Worm (Caenorhabditis elegans) whole organism, L1 larva: ENCODE data around the gene C17B7.3.

Source experiments
- C04F5.9 ChIP-seq: sonication (generic microtip); optimal IDR thresholded peaks from 2 replicates; lab custom pipeline; 2016; ENCODE audit warnings: missing genetic modification characterization, missing compliant biosample characterization
- C16A3.4 ChIP-seq: fragments of 150-350 bp; optimal IDR thresholded peaks from 2 replicates; lab custom pipeline; 2014; ENCODE audit warnings: missing biosample characterization, missing genetic modification characterization
- F16B12.6 ChIP-seq: fragments of 150-350 bp; optimal IDR thresholded peaks from 2 replicates; lab custom pipeline; 2014; ENCODE audit warnings: missing biosample characterization, missing genetic modification characterization
- aly-2 ChIP-seq: fragments of 150-350 bp; optimal IDR thresholded peaks from 2 replicates; lab custom pipeline; 2014; ENCODE audit warnings: missing biosample characterization, missing genetic modification characterization
- ama-1 ChIP-seq: fragments of 150-350 bp; optimal IDR thresholded peaks from 2 replicates; lab custom pipeline; 2014
- ceh-82 ChIP-seq, 3 experiments: fragments of 150-350 bp in 1 of 3; sonication (generic microtip) in 2 of 3; optimal IDR thresholded peaks; 2 replicates each; lab custom pipeline; 2014 to 2017; ENCODE audit warnings: missing biosample characterization in 3 of 3, missing genetic modification characterization in 3 of 3
- ceh-88 ChIP-seq: fragments of 200-800 bp; sonication (Bioruptor generic); IDR thresholded peaks from 2 replicates; pipeline ENCODE4 v1.3.6; 2022; ENCODE audit warnings: missing genetic modification characterization, missing compliant biosample characterization
- ceh-90 ChIP-seq: sonication (generic microtip); optimal IDR thresholded peaks from 2 replicates; lab custom pipeline; 2016; ENCODE audit warnings: missing genetic modification characterization, missing compliant biosample characterization
- dpl-1 ChIP-seq, 3 experiments: fragments of 150-350 bp in 2 of 3; sonication (generic microtip) in 1 of 3; optimal IDR thresholded peaks; 2 replicates each; lab custom pipeline; 2014 to 2017; ENCODE audit warnings: missing biosample characterization in 3 of 3, missing genetic modification characterization in 3 of 3, missing genetic modification reagents in 3 of 3
- efl-3 ChIP-seq: fragments of 200-800 bp; sonication (Bioruptor generic); optimal IDR thresholded peaks from 2 replicates; lab custom pipeline; 2018; ENCODE audit warnings: mild to moderate bottlenecking, missing genetic modification characterization, missing compliant biosample characterization
- egl-13 ChIP-seq: sonication (generic microtip); optimal IDR thresholded peaks from 2 replicates; lab custom pipeline; 2016; ENCODE audit warnings: missing genotype, missing genetic modification reagents, missing genetic modification characterization, missing compliant biosample characterization
- elt-2 ChIP-seq: sonication (generic microtip); optimal IDR thresholded peaks from 2 replicates; lab custom pipeline; 2016; ENCODE audit warnings: missing genetic modification characterization, mild to moderate bottlenecking, inconsistent platforms, missing compliant biosample characterization, missing genetic modification reagents
- elt-3 ChIP-seq, 6 experiments: fragments of 150-350 bp in 1 of 6; sonication (generic microtip); optimal IDR thresholded peaks; 2 replicates each; lab custom pipeline; 2017 to 2018; ENCODE audit warnings: missing biosample characterization in 6 of 6, missing genetic modification characterization in 6 of 6, inconsistent platforms in 1 of 6
- ets-5 ChIP-seq: fragments of 200-800 bp; sonication (Bioruptor generic); IDR thresholded peaks from 2 replicates; pipeline ENCODE4 v1.3.6; 2022; ENCODE audit warnings: missing genetic modification characterization, missing compliant biosample characterization
- fkh-4 ChIP-seq: sonication (generic microtip); optimal IDR thresholded peaks from 2 replicates; lab custom pipeline; 2016; ENCODE audit warnings: missing compliant biosample characterization, missing genetic modification characterization, borderline replicate concordance
- fkh-8 ChIP-seq: sonication (generic microtip); optimal IDR thresholded peaks from 2 replicates; lab custom pipeline; 2016; ENCODE audit warnings: mild to moderate bottlenecking, missing genetic modification characterization, missing compliant biosample characterization
- fos-1 ChIP-seq: fragments of 150-350 bp; optimal IDR thresholded peaks from 2 replicates; lab custom pipeline; 2014; ENCODE audit warnings: missing biosample characterization, missing genetic modification characterization
- hlh-17 ChIP-seq: fragments of 200-800 bp; sonication (Bioruptor generic); optimal IDR thresholded peaks from 2 replicates; lab custom pipeline; 2018; ENCODE audit warnings: missing genetic modification characterization, mild to moderate bottlenecking, missing compliant biosample characterization, moderate library complexity, borderline replicate concordance
- hpl-2 ChIP-seq: fragments of 150-350 bp; optimal IDR thresholded peaks from 2 replicates; lab custom pipeline; 2014; ENCODE audit warnings: missing biosample characterization, missing genetic modification reagents, missing genetic modification characterization
- jun-1 ChIP-seq: fragments of 150-350 bp; optimal IDR thresholded peaks from 2 replicates; lab custom pipeline; 2014; ENCODE audit warnings: missing biosample characterization, missing genetic modification reagents, missing genetic modification characterization
- lin-13 ChIP-seq: fragments of 150-350 bp; optimal IDR thresholded peaks from 2 replicates; lab custom pipeline; 2014; ENCODE audit warnings: missing biosample characterization, missing genetic modification reagents, missing genetic modification characterization
- lin-35 ChIP-seq, 2 experiments: fragments of 150-350 bp; optimal IDR thresholded peaks; 2 replicates each; lab custom pipeline; 2014; ENCODE audit warnings: missing biosample characterization in 2 of 2, missing genetic modification characterization in 2 of 2, missing genetic modification reagents in 2 of 2
- mab-9 ChIP-seq: fragments of 200-800 bp; sonication (Bioruptor generic); IDR thresholded peaks from 2 replicates; pipeline ENCODE4 v1.3.6; 2022; ENCODE audit warnings: missing genetic modification reagents, missing genetic modification characterization, missing compliant biosample characterization
- mef-2 ChIP-seq: fragments of 150-350 bp; optimal IDR thresholded peaks from 2 replicates; lab custom pipeline; 2014; ENCODE audit warnings: missing biosample characterization, missing genetic modification characterization
- mep-1 ChIP-seq: fragments of 150-350 bp; optimal IDR thresholded peaks from 2 replicates; lab custom pipeline; 2014; ENCODE audit warnings: missing biosample characterization, missing genetic modification characterization
- nhr-12 ChIP-seq: sonication (generic microtip); optimal IDR thresholded peaks from 2 replicates; lab custom pipeline; 2017; ENCODE audit warnings: missing biosample characterization, missing genetic modification characterization
- nhr-19 ChIP-seq: fragments of 200-800 bp; sonication (Bioruptor generic); conservative IDR thresholded peaks from 2 replicates; pipeline ENCODE4 v1.3.6; 2022; ENCODE audit warnings: missing genetic modification characterization, missing compliant biosample characterization
- nhr-20 ChIP-seq: sonication (generic microtip); optimal IDR thresholded peaks from 2 replicates; lab custom pipeline; 2016; ENCODE audit warnings: mild to moderate bottlenecking, missing genetic modification characterization, missing compliant biosample characterization
- nhr-237 ChIP-seq: fragments of 150-350 bp; optimal IDR thresholded peaks from 2 replicates; lab custom pipeline; 2014; ENCODE audit warnings: missing biosample characterization, missing genetic modification characterization
- nhr-28 ChIP-seq: fragments of 150-350 bp; optimal IDR thresholded peaks from 2 replicates; lab custom pipeline; 2014; ENCODE audit warnings: missing biosample characterization, missing genetic modification characterization
- nhr-47 ChIP-seq: sonication (generic microtip); optimal IDR thresholded peaks from 2 replicates; lab custom pipeline; 2016; ENCODE audit warnings: mild to moderate bottlenecking, missing genetic modification characterization, moderate library complexity, missing compliant biosample characterization
- nhr-71 ChIP-seq: sonication (generic microtip); optimal IDR thresholded peaks from 2 replicates; lab custom pipeline; 2016; ENCODE audit warnings: mild to moderate bottlenecking, missing genetic modification characterization, moderate library complexity, missing compliant biosample characterization
- nhr-76 ChIP-seq: sonication (generic microtip); optimal IDR thresholded peaks from 2 replicates; lab custom pipeline; 2017; ENCODE audit warnings: missing biosample characterization, missing genetic modification characterization
- nhr-77 ChIP-seq: fragments of 150-350 bp; optimal IDR thresholded peaks from 2 replicates; lab custom pipeline; 2014; ENCODE audit warnings: missing biosample characterization, missing genetic modification characterization
- nhr-84 ChIP-seq: sonication (generic microtip); optimal IDR thresholded peaks from 2 replicates; lab custom pipeline; 2017; ENCODE audit warnings: missing biosample characterization, missing genetic modification characterization
- nhr-85 ChIP-seq: sonication (generic microtip); peaks from one replicate; lab custom pipeline; 2016; ENCODE audit warnings: missing genetic modification characterization, inconsistent platforms, missing compliant biosample characterization
- pag-3 ChIP-seq: sonication (generic microtip); optimal IDR thresholded peaks from 2 replicates; lab custom pipeline; 2017; ENCODE audit warnings: missing genetic modification characterization, mild to moderate bottlenecking, missing compliant biosample characterization, antibody characterized with exemption, borderline replicate concordance; ENCODE audit not compliant: insufficient read depth
- pqm-1 ChIP-seq: sonication (generic microtip); optimal IDR thresholded peaks from 3 replicates; lab custom pipeline; 2017; ENCODE audit warnings: missing biosample characterization, missing genetic modification characterization
- rnt-1 ChIP-seq: sonication (generic microtip); optimal IDR thresholded peaks from 2 replicates; lab custom pipeline; 2016; ENCODE audit warnings: mild to moderate bottlenecking, missing genetic modification characterization, moderate library complexity, missing compliant biosample characterization
- skn-1 ChIP-seq: fragments of 150-350 bp; optimal IDR thresholded peaks from 2 replicates; lab custom pipeline; 2014; ENCODE audit warnings: missing biosample characterization, missing genetic modification characterization
- snpc-4 ChIP-seq: fragments of 150-350 bp; optimal IDR thresholded peaks from 2 replicates; lab custom pipeline; 2014; ENCODE audit warnings: missing biosample characterization, missing genetic modification characterization
- snu-23 ChIP-seq: sonication (generic microtip); optimal IDR thresholded peaks from 2 replicates; lab custom pipeline; 2016; ENCODE audit warnings: missing genetic modification characterization, missing compliant biosample characterization
- sox-4 ChIP-seq: sonication (generic microtip); optimal IDR thresholded peaks from 2 replicates; lab custom pipeline; 2016; ENCODE audit warnings: missing genetic modification characterization, missing compliant biosample characterization
- sup-37 ChIP-seq: fragments of 200-800 bp; sonication (Bioruptor generic); optimal IDR thresholded peaks from 2 replicates; lab custom pipeline; 2018; ENCODE audit warnings: mild to moderate bottlenecking, missing genetic modification characterization, missing compliant biosample characterization
- swsn-7 ChIP-seq: sonication (generic microtip); optimal IDR thresholded peaks from 2 replicates; lab custom pipeline; 2016; ENCODE audit warnings: missing genetic modification characterization, missing compliant biosample characterization
- unc-130 ChIP-seq: fragments of 150-350 bp; optimal IDR thresholded peaks from 2 replicates; lab custom pipeline; 2017; ENCODE audit warnings: missing biosample characterization, missing genetic modification characterization, inconsistent platforms
- unc-30 ChIP-seq: sonication (generic microtip); optimal IDR thresholded peaks from 2 replicates; lab custom pipeline; 2017; ENCODE audit warnings: missing biosample characterization, missing genetic modification characterization
- unc-86 ChIP-seq: sonication (generic microtip); optimal IDR thresholded peaks from 2 replicates; lab custom pipeline; 2016; ENCODE audit warnings: missing genetic modification characterization, missing compliant biosample characterization
- xbp-1 ChIP-seq: sonication (generic microtip); optimal IDR thresholded peaks from 2 replicates; lab custom pipeline; 2016; ENCODE audit warnings: missing genetic modification characterization, missing compliant biosample characterization
- zag-1 ChIP-seq: fragments of 150-350 bp; optimal IDR thresholded peaks from 2 replicates; lab custom pipeline; 2014; ENCODE audit warnings: missing biosample characterization, missing genetic modification characterization
- zip-4 ChIP-seq: fragments of 200-800 bp; sonication (Bioruptor generic); optimal IDR thresholded peaks from 2 replicates; lab custom pipeline; 2018; ENCODE audit warnings: mild to moderate bottlenecking, missing genetic modification characterization, moderate library complexity, missing compliant biosample characterization
- ztf-4 ChIP-seq: fragments of 150-350 bp; optimal IDR thresholded peaks from 2 replicates; lab custom pipeline; 2014; ENCODE audit warnings: missing biosample characterization, missing genetic modification characterization

Gene C17B7.3

DNA sequence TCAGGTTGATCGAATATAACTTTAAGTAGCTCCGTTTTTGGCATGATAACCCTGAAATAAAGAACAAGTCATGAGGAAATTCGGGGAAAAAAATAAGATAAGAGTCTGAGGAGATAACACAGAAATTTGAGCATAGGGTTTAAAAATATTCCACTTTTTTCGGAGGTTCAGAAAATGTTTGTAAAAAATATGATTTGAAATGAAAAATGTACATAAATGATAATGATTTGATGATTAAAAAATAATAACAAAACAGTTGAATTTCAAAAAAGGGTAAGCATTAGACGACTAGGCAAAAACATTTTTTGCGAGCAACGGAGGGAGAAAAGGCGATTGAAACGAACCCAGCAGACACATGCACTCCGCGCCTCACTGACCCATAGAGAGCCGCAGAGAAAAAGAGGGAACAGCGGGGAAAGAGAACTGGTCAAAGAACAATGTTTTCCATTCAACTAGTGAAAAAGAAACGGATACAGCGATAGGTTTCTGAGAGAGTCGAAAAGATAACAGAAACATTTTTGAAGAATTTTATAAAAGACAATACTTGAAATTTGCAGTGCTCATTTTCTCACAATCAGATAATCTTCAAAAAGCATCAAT is 30.4 kb upstream of the C17B7.3 start, which contains the start of gene arrd-18 (continued):
- TF ChIP-seq C16A3.4 (tag; lab: Kevin White, UChicago) (peak; percentile 0), sox-4 (tag; lab: Kevin White, UChicago) (no peak), zip-4 (no peak), sup-37 (no peak), xbp-1 (tag; lab: Kevin White, UChicago) (no peak), rnt-1 (tag; lab: Kevin White, UChicago) (peak; percentile 51), ets-5 (GFP tag; lab: Robert Waterston, UW) (no peak), snpc-4 (tag; lab: Kevin White, UChicago) (no peak), nhr-20 (tag; lab: Kevin White, UChicago) (peak; percentile 32), unc-30 (tag; lab: Kevin White, UChicago) (no peak), nhr-28 (tag; lab: Kevin White, UChicago) (no peak), aly-2 (tag; lab: Kevin White, UChicago) (no peak), ztf-4 (tag; lab: Kevin White, UChicago) (no peak), snu-23 (peak; percentile 51), zag-1 (tag; lab: Kevin White, UChicago) (no peak), ceh-88 (no peak), swsn-7 (no peak), nhr-237 (tag; lab: Kevin White, UChicago) (no peak), nhr-71 (tag; lab: Kevin White, UChicago) (peak; percentile 62), nhr-12 (tag; lab: Kevin White, UChicago) (no peak), fkh-4 (tag; lab: Kevin White, UChicago) (no peak), mef-2 (no peak), nhr-76 (tag; lab: Kevin White, UChicago) (no peak), ceh-82 (tag; optimal IDR thresholded peaks at IDR 0.05; lab: Kevin White, UChicago) (no peak), nhr-47 (peak; percentile 18), dpl-1 (GFP tag; optimal IDR thresholded peaks at IDR 0.05; lab: Kevin White, UChicago) (peak in 1 of 3 experiments; percentile 13), egl-13 (tag; lab: Kevin White, UChicago) (no peak), hlh-17 (no peak), hpl-2 (GFP tag; lab: Kevin White, UChicago) (no peak), efl-3 (GFP tag; lab: Kevin White, UChicago) (no peak), C04F5.9 (tag; lab: Kevin White, UChicago) (no peak)

DNA sequence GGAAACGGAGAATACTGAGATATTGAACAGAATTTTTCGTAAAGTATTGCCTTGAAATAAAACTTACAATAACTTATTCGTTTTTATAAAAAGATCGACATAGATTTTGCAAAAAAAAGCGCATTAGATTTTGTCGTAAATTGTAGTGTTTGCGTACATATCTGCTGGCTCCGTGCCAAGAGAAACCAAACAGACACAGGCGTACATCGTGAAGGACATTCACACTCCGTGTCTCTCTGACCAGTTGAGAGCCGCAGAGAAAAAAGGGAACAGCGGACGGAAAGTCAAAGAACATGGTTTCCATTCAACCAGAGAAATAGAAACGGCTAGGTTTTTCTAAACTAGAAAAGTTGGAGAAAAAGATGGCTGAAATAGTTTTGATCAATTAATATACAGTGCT is 27.3 kb upstream of the C17B7.3 start, which contains the start of gene arrd-19:
TSS of gene arrd-19 (minus strand) at position 209 of the 400 bp plus-strand sequence.
- TF ChIP-seq elt-2 (peak; percentile 16), mep-1 (tag; lab: Kevin White, UChicago) (peak; percentile 88), mab-9 (peak; percentile 43; the same call in 1 of the 2 replicates), nhr-19 (GFP tag; lab: Robert Waterston, UW) (peak; percentile 77), fkh-8 (tag; lab: Kevin White, UChicago) (peak; percentile 66), elt-3 (tag; optimal IDR thresholded peaks at IDR 0.05; lab: Kevin White, UChicago) (peak in 2 of 6 experiments; percentile 5 to 30), unc-130 (tag; lab: Kevin White, UChicago) (peak; percentile 63), ama-1 (lab: Kevin White, UChicago) (no peak), nhr-28 (tag; lab: Kevin White, UChicago) (no peak), nhr-77 (tag; lab: Kevin White, UChicago) (peak; percentile 72), ceh-90 (tag; lab: Kevin White, UChicago) (no peak), swsn-7 (peak; percentile 77), nhr-84 (tag; lab: Kevin White, UChicago) (no peak), pqm-1 (no peak), nhr-85 (tag; lab: Kevin White, UChicago) (peak; percentile 97), C16A3.4 (tag; lab: Kevin White, UChicago) (peak; percentile 49), nhr-71 (tag; lab: Kevin White, UChicago) (peak; percentile 88), unc-86 (tag; lab: Kevin White, UChicago) (peak; percentile 39), xbp-1 (tag; lab: Kevin White, UChicago) (peak; percentile 56), fkh-4 (tag; lab: Kevin White, UChicago) (no peak), pag-3 (tag; lab: Kevin White, UChicago) (peak; percentile 67), lin-13 (peak; percentile 38), lin-35 (GFP tag; optimal IDR thresholded peaks at IDR 0.05; lab: Kevin White, UChicago) (peak; percentile 49 to 64), F16B12.6 (tag; lab: Kevin White, UChicago) (peak; percentile 86), skn-1 (peak; percentile 52), fos-1 (peak; percentile 53), jun-1 (peak; percentile 29), efl-3 (GFP tag; lab: Kevin White, UChicago) (no peak)
